Worm (Caenorhabditis elegans): ENCODE results near the gene bre-1.

- TF ChIP-seq pes-1 (GFP tag; IDR thresholded peaks at IDR 0.05) (no peak), tra-4 (tag; optimal IDR thresholded peaks at IDR 0.05) (no peak), ama-1 (optimal IDR thresholded peaks at IDR 0.05) (no peak), scrt-1 (GFP tag; IDR thresholded peaks at IDR 0.05) (no peak), ets-7 (tag; optimal IDR thresholded peaks at IDR 0.05) (no peak), ceh-13 (GFP tag; optimal IDR thresholded peaks at IDR 0.05) (no peak), hmbx-1 (tag; optimal IDR thresholded peaks at IDR 0.05) (no peak), hnd-1 (tag; optimal IDR thresholded peaks at IDR 0.05) (no peak), F13C5.2 (tag; optimal IDR thresholded peaks at IDR 0.05) (no peak), tbx-37 (GFP tag; conservative IDR thresholded peaks at IDR 0.05) (no peak), ceh-36 (tag; optimal IDR thresholded peaks at IDR 0.05) (no peak), flt-1 (GFP tag; IDR thresholded peaks at IDR 0.05) (no peak), sea-1 (GFP tag; conservative IDR thresholded peaks at IDR 0.05) (no peak)
Measured at ce11 chrIV:9016477-9016876, 29.4 kb downstream of the bre-1 start, which contains the start of gene acc-2.

Measured in whole organism, early embryonic.